Worm (Caenorhabditis elegans) whole organism, L4/young adult: ENCODE measurements around the gene sre-35.

Experiments used
- W03F9.2 ChIP-seq: fragments of 150-350 bp; optimal IDR thresholded peaks from 2 replicates; lab custom pipeline; 2014; ENCODE audit warnings: missing biosample characterization, missing genetic modification characterization
- dao-5 ChIP-seq: sonication (generic microtip); optimal IDR thresholded peaks from 2 replicates; lab custom pipeline; 2016; ENCODE audit warnings: missing genotype, missing genetic modification characterization, moderate library complexity, missing compliant biosample characterization
- him-1 ChIP-seq: sonication (generic microtip); optimal IDR thresholded peaks from 2 replicates; lab custom pipeline; 2016; ENCODE audit warnings: missing genotype, missing genetic modification reagents, missing genetic modification characterization, missing compliant biosample characterization

- TF ChIP-seq him-1 (tag; lab: Kevin White, UChicago) (no peak), dao-5 (tag; lab: Kevin White, UChicago) (no peak), W03F9.2 (tag; lab: Kevin White, UChicago) (no peak)
Observed at ce11 chrII:12491936-12492335, 39.3 kb upstream of the sre-35 start, which contains the start of gene srz-6.
